Worm (Caenorhabditis elegans) whole organism, L1 larva: ENCODE measurements around the gene srw-71.

Experiments
- C04F5.9 ChIP-seq: sonication (generic microtip); optimal IDR thresholded peaks from 2 replicates; lab custom pipeline; 2016; ENCODE audit warnings: missing genetic modification characterization, missing compliant biosample characterization
- C16A3.4 ChIP-seq: fragments of 150-350 bp; optimal IDR thresholded peaks from 2 replicates; lab custom pipeline; 2014; ENCODE audit warnings: missing biosample characterization, missing genetic modification characterization
- F16B12.6 ChIP-seq: fragments of 150-350 bp; optimal IDR thresholded peaks from 2 replicates; lab custom pipeline; 2014; ENCODE audit warnings: missing biosample characterization, missing genetic modification characterization
- Y116A8C.19 ChIP-seq: sonication (generic microtip); optimal IDR thresholded peaks from 2 replicates; lab custom pipeline; 2016; ENCODE audit warnings: missing compliant biosample characterization, missing genetic modification characterization, borderline replicate concordance
- alr-1 ChIP-seq: fragments of 200-800 bp; sonication (Bioruptor generic); optimal IDR thresholded peaks from 2 replicates; lab custom pipeline; 2018; ENCODE audit warnings: borderline replicate concordance, mild to moderate bottlenecking, missing genetic modification characterization, missing compliant biosample characterization
- ama-1 ChIP-seq: fragments of 150-350 bp; optimal IDR thresholded peaks from 2 replicates; lab custom pipeline; 2014
- blmp-1 ChIP-seq: fragments of 150-350 bp; optimal IDR thresholded peaks from 2 replicates; lab custom pipeline; 2014; ENCODE audit warnings: missing biosample characterization, missing genetic modification characterization
- ceh-8 ChIP-seq: fragments of 200-800 bp; sonication (Bioruptor generic); optimal IDR thresholded peaks from 2 replicates; lab custom pipeline; 2018; ENCODE audit warnings: mild to moderate bottlenecking, missing genetic modification characterization, moderate library complexity, missing compliant biosample characterization
- ceh-88 ChIP-seq: fragments of 200-800 bp; sonication (Bioruptor generic); IDR thresholded peaks from 2 replicates; pipeline ENCODE4 v1.3.6; 2022; ENCODE audit warnings: missing genetic modification characterization, missing compliant biosample characterization
- ces-1 ChIP-seq: fragments of 150-350 bp; optimal IDR thresholded peaks from 2 replicates; lab custom pipeline; 2014; ENCODE audit warnings: missing biosample characterization, missing genetic modification reagents, missing genetic modification characterization
- efl-1 ChIP-seq, 4 experiments: fragments of 150-350 bp; optimal IDR thresholded peaks in 3 of 4; peaks in 1 of 4; 1 replicate in 1 of 4; 2 replicates in 3 of 4; lab custom pipeline; 2014; ENCODE audit warnings: missing biosample characterization in 2 of 4, missing genetic modification characterization in 2 of 4, missing genetic modification reagents in 2 of 4
- egl-13 ChIP-seq: sonication (generic microtip); optimal IDR thresholded peaks from 2 replicates; lab custom pipeline; 2016; ENCODE audit warnings: missing genotype, missing genetic modification reagents, missing genetic modification characterization, missing compliant biosample characterization
- egl-27 ChIP-seq, 2 experiments: fragments of 150-350 bp in 1 of 2; sonication (generic microtip); optimal IDR thresholded peaks; 3 replicates each; lab custom pipeline; 2017 to 2018; ENCODE audit warnings: missing biosample characterization in 2 of 2, missing genetic modification characterization in 2 of 2, missing genetic modification reagents in 2 of 2
- elt-2 ChIP-seq: sonication (generic microtip); optimal IDR thresholded peaks from 2 replicates; lab custom pipeline; 2016; ENCODE audit warnings: missing genetic modification characterization, mild to moderate bottlenecking, inconsistent platforms, missing compliant biosample characterization, missing genetic modification reagents
- fkh-10 ChIP-seq: sonication (generic microtip); optimal IDR thresholded peaks from 2 replicates; lab custom pipeline; 2017; ENCODE audit warnings: missing biosample characterization, missing genetic modification reagents, missing genetic modification characterization
- fkh-4 ChIP-seq: sonication (generic microtip); optimal IDR thresholded peaks from 2 replicates; lab custom pipeline; 2016; ENCODE audit warnings: missing compliant biosample characterization, missing genetic modification characterization, borderline replicate concordance
- hlh-17 ChIP-seq: fragments of 200-800 bp; sonication (Bioruptor generic); optimal IDR thresholded peaks from 2 replicates; lab custom pipeline; 2018; ENCODE audit warnings: missing genetic modification characterization, mild to moderate bottlenecking, missing compliant biosample characterization, moderate library complexity, borderline replicate concordance
- hpl-2 ChIP-seq: fragments of 150-350 bp; optimal IDR thresholded peaks from 2 replicates; lab custom pipeline; 2014; ENCODE audit warnings: missing biosample characterization, missing genetic modification reagents, missing genetic modification characterization
- irx-1 ChIP-seq: sonication (generic microtip); optimal IDR thresholded peaks from 2 replicates; lab custom pipeline; 2016; ENCODE audit warnings: missing genetic modification characterization, missing compliant biosample characterization
- jun-1 ChIP-seq: fragments of 150-350 bp; optimal IDR thresholded peaks from 2 replicates; lab custom pipeline; 2014; ENCODE audit warnings: missing biosample characterization, missing genetic modification reagents, missing genetic modification characterization
- lin-14 ChIP-seq: fragments of 200-800 bp; sonication (Bioruptor generic); optimal IDR thresholded peaks from 2 replicates; lab custom pipeline; 2018; ENCODE audit warnings: mild to moderate bottlenecking, missing genetic modification characterization, moderate library complexity, missing compliant biosample characterization
- lin-35 ChIP-seq, 2 experiments: fragments of 150-350 bp; optimal IDR thresholded peaks; 2 replicates each; lab custom pipeline; 2014; ENCODE audit warnings: missing biosample characterization in 2 of 2, missing genetic modification characterization in 2 of 2, missing genetic modification reagents in 2 of 2
- lir-3 ChIP-seq: sonication (generic microtip); optimal IDR thresholded peaks from 2 replicates; lab custom pipeline; 2016; ENCODE audit warnings: mild to moderate bottlenecking, missing genetic modification characterization, moderate library complexity, missing compliant biosample characterization; ENCODE audit not compliant: poor library complexity
- mdl-1 ChIP-seq, 2 experiments: fragments of 150-350 bp; optimal IDR thresholded peaks; 2 replicates each; lab custom pipeline; 2014 to 2017; ENCODE audit warnings: missing biosample characterization in 2 of 2, missing genetic modification characterization in 2 of 2, inconsistent platforms in 1 of 2
- mep-1 ChIP-seq: fragments of 150-350 bp; optimal IDR thresholded peaks from 2 replicates; lab custom pipeline; 2014; ENCODE audit warnings: missing biosample characterization, missing genetic modification characterization
- nhr-12 ChIP-seq: sonication (generic microtip); optimal IDR thresholded peaks from 2 replicates; lab custom pipeline; 2017; ENCODE audit warnings: missing biosample characterization, missing genetic modification characterization
- nhr-237 ChIP-seq: fragments of 150-350 bp; optimal IDR thresholded peaks from 2 replicates; lab custom pipeline; 2014; ENCODE audit warnings: missing biosample characterization, missing genetic modification characterization
- nhr-28 ChIP-seq: fragments of 150-350 bp; optimal IDR thresholded peaks from 2 replicates; lab custom pipeline; 2014; ENCODE audit warnings: missing biosample characterization, missing genetic modification characterization
- nhr-47 ChIP-seq: sonication (generic microtip); optimal IDR thresholded peaks from 2 replicates; lab custom pipeline; 2016; ENCODE audit warnings: mild to moderate bottlenecking, missing genetic modification characterization, moderate library complexity, missing compliant biosample characterization
- nhr-85 ChIP-seq: sonication (generic microtip); peaks from one replicate; lab custom pipeline; 2016; ENCODE audit warnings: missing genetic modification characterization, inconsistent platforms, missing compliant biosample characterization
- nhr-90 ChIP-seq: sonication (generic microtip); optimal IDR thresholded peaks from 2 replicates; lab custom pipeline; 2016; ENCODE audit warnings: mild to moderate bottlenecking, missing genetic modification characterization, missing compliant biosample characterization; ENCODE audit not compliant: poor library complexity
- pax-3 ChIP-seq: fragments of 200-800 bp; sonication (Bioruptor generic); optimal IDR thresholded peaks from 2 replicates; lab custom pipeline; 2018; ENCODE audit warnings: mild to moderate bottlenecking, missing genetic modification characterization, moderate library complexity, missing compliant biosample characterization
- pqm-1 ChIP-seq: sonication (generic microtip); optimal IDR thresholded peaks from 3 replicates; lab custom pipeline; 2017; ENCODE audit warnings: missing biosample characterization, missing genetic modification characterization
- skn-1 ChIP-seq: fragments of 150-350 bp; optimal IDR thresholded peaks from 2 replicates; lab custom pipeline; 2014; ENCODE audit warnings: missing biosample characterization, missing genetic modification characterization
- snpc-4 ChIP-seq: fragments of 150-350 bp; optimal IDR thresholded peaks from 2 replicates; lab custom pipeline; 2014; ENCODE audit warnings: missing biosample characterization, missing genetic modification characterization
- swsn-7 ChIP-seq: sonication (generic microtip); optimal IDR thresholded peaks from 2 replicates; lab custom pipeline; 2016; ENCODE audit warnings: missing genetic modification characterization, missing compliant biosample characterization
- tbx-2 ChIP-seq: sonication (generic microtip); optimal IDR thresholded peaks from 2 replicates; lab custom pipeline; 2016; ENCODE audit warnings: missing genetic modification characterization, missing compliant biosample characterization
- tlp-1 ChIP-seq: fragments of 150-350 bp; optimal IDR thresholded peaks from 2 replicates; lab custom pipeline; 2014; ENCODE audit warnings: missing biosample characterization, missing genetic modification characterization
- unc-86 ChIP-seq: sonication (generic microtip); optimal IDR thresholded peaks from 2 replicates; lab custom pipeline; 2016; ENCODE audit warnings: missing genetic modification characterization, missing compliant biosample characterization
- unc-98 ChIP-seq: fragments of 200-800 bp; sonication (Bioruptor generic); IDR thresholded peaks from 2 replicates; pipeline ENCODE4 v1.3.6; 2022; ENCODE audit warnings: missing genetic modification characterization, missing compliant biosample characterization
- ztf-11 ChIP-seq, 2 experiments: sonication (generic microtip); optimal IDR thresholded peaks; 2 replicates each; lab custom pipeline; 2016 to 2017; ENCODE audit warnings: missing genetic modification characterization in 2 of 2, missing biosample characterization in 1 of 2, missing compliant biosample characterization in 1 of 2

srw-71 gene

DNA sequence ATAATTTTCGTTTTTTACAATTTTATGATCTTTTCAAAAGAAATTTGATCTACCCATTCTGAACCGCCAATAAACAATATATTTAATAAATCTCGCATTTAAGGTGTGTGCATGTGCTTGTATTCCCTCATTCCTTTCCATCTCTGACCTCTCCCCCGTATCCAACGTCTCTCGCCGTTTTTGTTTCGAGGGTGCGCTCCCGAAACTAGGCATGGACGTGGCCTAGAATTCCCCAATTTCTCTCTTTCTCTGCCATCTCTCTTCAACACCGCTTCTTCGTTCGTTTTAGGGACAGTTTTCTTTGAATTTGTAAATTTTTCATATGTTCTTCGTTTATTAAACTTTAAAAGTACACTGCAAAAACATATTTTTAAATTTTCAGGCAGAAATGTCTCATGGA lies 34.6 kb upstream of the srw-71 start, which contains the start of gene F25E5.1 (continued):
- TF ChIP-seq nhr-90 (tag; lab: Kevin White, UChicago) (peak; percentile 61), nhr-85 (tag; lab: Kevin White, UChicago) (peak; percentile 87), ceh-8 (GFP tag; lab: Kevin White, UChicago) (peak; percentile 18), nhr-47 (tag; lab: Kevin White, UChicago) (peak; percentile 72), ces-1 (GFP tag; lab: Kevin White, UChicago) (no peak), mep-1 (tag; lab: Kevin White, UChicago) (peak; percentile 87), alr-1 (tag; lab: Kevin White, UChicago) (no peak), elt-2 (peak; percentile 33), unc-86 (tag; lab: Kevin White, UChicago) (peak; percentile 47), fkh-10 (no peak), lin-14 (GFP tag; lab: Kevin White, UChicago) (peak; percentile 93), unc-98 (GFP tag; lab: Robert Waterston, UW) (peak; percentile 61), swsn-7 (tag; lab: Kevin White, UChicago) (peak; percentile 61), lin-35 (GFP tag; optimal IDR thresholded peaks at IDR 0.05; lab: Kevin White, UChicago) (peak; percentile 70 to 73), mdl-1 (tag; optimal IDR thresholded peaks at IDR 0.05; lab: Kevin White, UChicago) (peak in 1 of 2 experiments; percentile 58), irx-1 (tag; lab: Kevin White, UChicago) (peak; percentile 44), fkh-4 (tag; lab: Kevin White, UChicago) (peak; percentile 30), ztf-11 (tag; optimal IDR thresholded peaks at IDR 0.05; lab: Kevin White, UChicago) (peak in 1 of 2 experiments; percentile 72), tbx-2 (tag; lab: Kevin White, UChicago) (peak; percentile 75), tlp-1 (tag; lab: Kevin White, UChicago) (no peak)

DNA sequence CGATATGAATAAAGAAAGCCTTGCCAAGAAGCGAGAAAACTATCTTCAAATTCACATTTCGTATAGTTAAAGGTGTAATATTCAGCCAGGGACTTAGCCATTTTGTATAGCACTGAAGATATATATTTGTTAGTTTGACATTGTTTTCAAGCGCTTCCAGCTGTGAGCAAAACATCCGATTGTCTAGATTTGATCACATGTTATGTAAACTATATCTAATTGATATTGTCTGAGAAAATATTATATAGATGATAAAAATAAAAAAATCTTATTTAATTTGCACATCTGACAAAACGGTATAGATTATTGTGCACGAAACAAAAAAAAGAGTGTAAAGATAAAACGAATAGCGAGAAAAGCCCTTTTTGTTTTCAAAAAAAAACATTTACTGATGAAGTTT lies 33.8 kb upstream of the srw-71 start, which contains the start of gene srh-89:
Gene srh-89 (minus strand): TSS at position 101 of the 400 bp plus-strand sequence.
- no peak for TF ChIP-seq hlh-17 (GFP tag; lab: Kevin White, UChicago)
- no peak for TF ChIP-seq nhr-85 (tag; lab: Kevin White, UChicago)
- TF ChIP-seq C16A3.4 (tag; lab: Kevin White, UChicago), result no peak
- TF ChIP-seq skn-1 (tag; lab: Kevin White, UChicago), result no peak
- no peak for TF ChIP-seq tbx-2 (tag; lab: Kevin White, UChicago)
- TF ChIP-seq hpl-2 (GFP tag; lab: Kevin White, UChicago), result no peak
- no peak for TF ChIP-seq ama-1 (lab: Kevin White, UChicago)
- TF ChIP-seq ceh-8 (GFP tag; lab: Kevin White, UChicago), result no peak
- TF ChIP-seq F16B12.6, result no peak
- no peak for TF ChIP-seq nhr-237 (tag; lab: Kevin White, UChicago)
- no peak for TF ChIP-seq C04F5.9
- TF ChIP-seq ceh-88 (GFP tag; lab: Robert Waterston, UW), result no peak
- TF ChIP-seq efl-1 (optimal IDR thresholded peaks at IDR 0.05; lab: Kevin White, UChicago), result no peak
- TF ChIP-seq efl-1 (GFP tag; optimal IDR thresholded peaks at IDR 0.05 in 1 of 2; lab: Kevin White, UChicago), result no peak

DNA sequence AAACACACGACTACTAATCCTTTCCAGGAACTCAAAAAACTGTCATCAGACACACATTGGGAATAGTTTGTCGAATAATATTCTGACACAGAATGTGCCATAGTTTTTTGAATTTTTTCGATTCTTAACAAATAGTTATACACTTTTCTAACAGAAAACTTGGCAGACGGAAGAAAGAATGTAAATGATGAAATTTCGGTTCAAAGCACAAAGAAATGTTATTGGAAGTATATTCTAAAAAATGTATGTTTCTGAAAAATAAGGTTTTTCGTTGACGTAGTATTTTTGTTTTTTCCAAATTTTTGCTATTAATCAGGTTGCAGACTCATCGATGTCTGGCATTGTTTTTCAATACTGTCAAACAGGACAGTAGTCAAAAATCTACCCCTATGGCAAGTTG lies 30.0 kb upstream of the srw-71 start, which contains the start of gene srh-92:
Gene srh-92 (minus strand): TSS at position 101 of the 400 bp plus-strand sequence.
- no peak for TF ChIP-seq snpc-4 (tag; lab: Kevin White, UChicago)
- no peak for TF ChIP-seq nhr-85 (tag; lab: Kevin White, UChicago)
- TF ChIP-seq jun-1 (tag; lab: Kevin White, UChicago), result no peak
- TF ChIP-seq pax-3 (tag; lab: Kevin White, UChicago), result no peak
- no peak for TF ChIP-seq blmp-1 (tag; lab: Kevin White, UChicago)
- TF ChIP-seq Y116A8C.19 (tag; lab: Kevin White, UChicago), result no peak
- TF ChIP-seq lir-3 (tag; lab: Kevin White, UChicago), result no peak
- no peak for TF ChIP-seq F16B12.6
- no peak for TF ChIP-seq nhr-28 (tag; lab: Kevin White, UChicago)
- no peak for TF ChIP-seq nhr-12
- no peak for TF ChIP-seq ztf-11 (tag; optimal IDR thresholded peaks at IDR 0.05; lab: Kevin White, UChicago)
- no peak for TF ChIP-seq hpl-2 (GFP tag; lab: Kevin White, UChicago)
- no peak for TF ChIP-seq egl-27 (tag; optimal IDR thresholded peaks at IDR 0.05; lab: Kevin White, UChicago)
- no peak for TF ChIP-seq pqm-1
- TF ChIP-seq egl-13 (tag; lab: Kevin White, UChicago), result no peak
